Fruit fly (Drosophila melanogaster) whole organism, wandering third instar larva: Measurements from ENCODE around the gene CG13032.

Source experiments
- Abd-B ChIP-seq: fragments of >200 bp; optimal IDR thresholded peaks from 2 replicates; lab custom pipeline; 2017; ENCODE audit warnings: missing biosample characterization, missing genetic modification characterization
- Hr78 ChIP-seq: fragments of >200 bp; optimal IDR thresholded peaks from 2 replicates; lab custom pipeline; 2017; ENCODE audit warnings: missing biosample characterization, missing genetic modification characterization
- pan ChIP-seq: fragments of >200 bp; optimal IDR thresholded peaks from 2 replicates; lab custom pipeline; 2017

dm6 chr3L:16650078-16650477 lies 23.7 kb upstream of the CG13032 start:
- TF ChIP-seq Abd-B (GFP tag; lab: Kevin White, UChicago), result no peak
- TF ChIP-seq pan (lab: Kevin White, UChicago), result no peak
- no peak for TF ChIP-seq Hr78 (GFP tag; lab: Kevin White, UChicago)
